Worm (Caenorhabditis elegans): ENCODE measurements around the gene fzo-1.

The fzo-1 gene

DNA sequence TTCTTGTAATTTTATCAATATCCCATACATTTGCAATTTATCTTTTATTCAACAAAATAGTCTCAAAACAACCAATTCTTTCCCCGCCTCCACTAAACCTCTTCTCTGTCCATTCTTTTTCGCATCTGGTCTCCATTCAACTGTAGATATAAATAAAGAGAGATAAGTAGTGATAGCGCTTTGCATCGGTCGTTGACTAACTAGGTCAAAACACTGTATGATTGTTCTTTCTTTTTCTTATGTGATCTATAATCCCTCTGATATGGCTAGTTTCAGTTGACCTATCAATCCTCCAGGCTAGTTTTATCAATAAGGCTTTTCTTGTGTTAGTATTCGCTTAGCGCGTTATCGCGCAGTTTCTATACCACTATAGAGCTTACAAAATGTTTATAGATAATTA, 17.3 kb upstream of the fzo-1 start:
- TF ChIP-seq ama-1 (optimal IDR thresholded peaks at IDR 0.05) (no peak), flt-1 (GFP tag; IDR thresholded peaks at IDR 0.05) (no peak), F13C5.2 (tag; optimal IDR thresholded peaks at IDR 0.05) (no peak), tbx-37 (GFP tag; conservative IDR thresholded peaks at IDR 0.05) (no peak), scrt-1 (GFP tag; IDR thresholded peaks at IDR 0.05) (no peak), tra-4 (tag; optimal IDR thresholded peaks at IDR 0.05) (no peak), aly-1 (tag; optimal IDR thresholded peaks at IDR 0.05) (no peak), hnd-1 (tag; optimal IDR thresholded peaks at IDR 0.05) (no peak), hmbx-1 (tag; optimal IDR thresholded peaks at IDR 0.05) (no peak), ets-7 (tag; optimal IDR thresholded peaks at IDR 0.05) (no peak), sea-1 (GFP tag; conservative IDR thresholded peaks at IDR 0.05) (no peak), B0310.2 (tag; optimal IDR thresholded peaks at IDR 0.05) (no peak), ceh-36 (tag; optimal IDR thresholded peaks at IDR 0.05) (no peak), tbx-11 (GFP tag; IDR thresholded peaks at IDR 0.05) (no peak), pes-1 (GFP tag; IDR thresholded peaks at IDR 0.05) (no peak)

DNA sequence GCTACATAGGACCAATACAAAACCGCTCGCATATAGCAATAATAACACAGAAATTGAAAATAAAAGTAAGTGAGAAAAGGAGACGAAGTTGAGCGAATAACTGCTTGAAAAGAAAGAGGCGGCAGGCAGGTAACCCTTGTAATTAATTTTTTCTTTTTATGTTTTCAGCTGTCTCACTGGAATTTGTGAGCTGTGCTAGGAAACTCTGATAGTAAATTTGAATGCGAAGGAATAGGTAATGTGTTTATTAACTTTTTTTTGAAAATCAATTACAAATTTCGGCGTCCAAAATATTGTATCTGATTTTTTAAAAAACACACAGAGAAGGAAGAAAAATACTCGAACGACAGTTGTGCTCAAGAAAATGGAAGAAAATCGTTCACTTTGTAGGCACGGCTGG, 16.0 kb upstream of the fzo-1 start, which contains the start of gene H41C03.2:
H41C03.2 (minus strand) TSS at position 101 of the 400 bp plus-strand sequence.
- TF ChIP-seq sea-1 (GFP tag; conservative IDR thresholded peaks at IDR 0.05) (no peak), tbx-37 (GFP tag; conservative IDR thresholded peaks at IDR 0.05) (no peak), hmbx-1 (tag; optimal IDR thresholded peaks at IDR 0.05) (no peak), scrt-1 (GFP tag; IDR thresholded peaks at IDR 0.05) (no peak), ceh-36 (tag; optimal IDR thresholded peaks at IDR 0.05) (no peak), F13C5.2 (tag; optimal IDR thresholded peaks at IDR 0.05) (no peak), ama-1 (optimal IDR thresholded peaks at IDR 0.05) (no peak), B0310.2 (tag; optimal IDR thresholded peaks at IDR 0.05) (no peak), ceh-13 (GFP tag; optimal IDR thresholded peaks at IDR 0.05) (no peak), tra-4 (tag; optimal IDR thresholded peaks at IDR 0.05) (no peak), pes-1 (GFP tag; IDR thresholded peaks at IDR 0.05) (no peak)

DNA sequence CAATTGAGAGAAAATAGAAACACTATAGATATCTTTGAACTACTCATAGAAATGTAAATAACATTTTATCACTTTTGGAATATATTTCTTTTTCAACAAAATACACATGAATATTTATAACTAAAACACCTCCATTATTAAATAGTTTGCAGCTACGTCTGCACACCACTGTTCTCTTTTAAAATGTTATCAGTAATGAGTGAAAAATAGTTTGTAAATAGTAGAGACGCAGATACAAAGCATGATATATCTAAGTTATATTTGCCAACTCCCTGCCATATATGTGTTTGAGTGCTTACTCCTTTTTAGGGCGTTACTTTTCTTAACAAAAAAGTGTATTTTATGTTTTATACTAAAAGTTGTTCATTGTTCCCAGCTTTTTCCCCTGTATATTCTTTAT, 10.2 kb upstream of the fzo-1 start:
- TF ChIP-seq tbx-37 (GFP tag; conservative IDR thresholded peaks at IDR 0.05) (no peak), hmbx-1 (tag; optimal IDR thresholded peaks at IDR 0.05) (no peak), hmg-4 (GFP tag; optimal IDR thresholded peaks at IDR 0.05) (no peak), ceh-36 (tag; optimal IDR thresholded peaks at IDR 0.05) (no peak), ceh-13 (GFP tag; optimal IDR thresholded peaks at IDR 0.05) (no peak), hnd-1 (tag; optimal IDR thresholded peaks at IDR 0.05) (no peak), flt-1 (GFP tag; IDR thresholded peaks at IDR 0.05) (no peak), scrt-1 (GFP tag; IDR thresholded peaks at IDR 0.05) (no peak)

DNA sequence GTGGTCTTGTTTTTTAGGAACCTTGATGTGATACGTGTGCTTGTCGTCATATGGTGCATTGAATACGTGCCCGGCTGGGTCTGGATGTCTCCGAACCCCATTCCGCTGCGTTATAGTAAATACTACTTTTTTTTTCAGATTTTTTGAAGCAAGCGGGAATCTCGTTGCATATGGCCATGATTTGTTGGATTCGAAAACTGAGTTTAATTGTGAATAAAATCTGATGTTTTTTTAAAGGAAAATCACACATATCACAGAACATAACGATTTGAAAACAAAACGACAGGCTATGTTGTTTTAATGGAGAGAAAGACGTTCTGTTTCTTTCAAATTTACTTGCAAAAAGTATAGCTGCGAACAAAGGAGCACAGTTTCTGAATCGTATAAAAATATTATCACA, 9.4 kb upstream of the fzo-1 start, which contains the start of the genes ZK1248.17 and H41C03.3:
ZK1248.17 (minus strand) TSS at position 101 of the 400 bp plus-strand sequence.
H41C03.3 (plus strand) TSS at position 337 of the 400 bp plus-strand sequence.
- no peak for TF ChIP-seq aly-1 (tag; optimal IDR thresholded peaks at IDR 0.05)
- no peak for TF ChIP-seq B0310.2 (tag; optimal IDR thresholded peaks at IDR 0.05)
- TF ChIP-seq scrt-1 (GFP tag; IDR thresholded peaks at IDR 0.05), result no peak

DNA sequence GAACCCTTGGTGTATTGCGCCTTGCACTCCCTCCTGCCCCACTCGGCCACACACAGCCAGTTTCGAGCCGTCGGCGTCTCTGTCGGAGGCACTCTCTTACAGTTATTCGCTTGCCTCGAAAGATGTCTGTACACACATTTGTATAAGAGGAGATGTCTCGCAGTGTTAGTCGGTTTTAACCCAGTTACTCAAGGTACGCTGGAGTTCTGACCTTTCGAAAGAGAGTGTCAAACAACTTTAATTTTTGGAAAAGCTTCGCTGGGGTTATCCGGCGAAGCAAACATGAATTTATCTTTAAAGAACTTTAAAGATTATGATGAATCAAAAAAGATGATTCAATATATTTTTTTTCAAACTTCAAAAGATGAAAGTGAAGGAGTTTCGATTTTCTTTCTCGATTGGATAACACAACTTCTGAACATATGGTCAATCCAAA, 8.7 kb upstream of the fzo-1 start:
- TF ChIP-seq tbx-37 (GFP tag; conservative IDR thresholded peaks at IDR 0.05) (peak; percentile 39), pes-1 (GFP tag; IDR thresholded peaks at IDR 0.05) (peak; percentile 86), F13C5.2 (tag; optimal IDR thresholded peaks at IDR 0.05) (peak; percentile 98), scrt-1 (GFP tag; IDR thresholded peaks at IDR 0.05) (peak; percentile 67), sea-1 (GFP tag; conservative IDR thresholded peaks at IDR 0.05) (peak; percentile 89), hmg-4 (GFP tag; optimal IDR thresholded peaks at IDR 0.05) (peak; percentile 96), ceh-13 (GFP tag; optimal IDR thresholded peaks at IDR 0.05) (peak; percentile 27), B0310.2 (tag; optimal IDR thresholded peaks at IDR 0.05) (peak; percentile 88), hnd-1 (tag; optimal IDR thresholded peaks at IDR 0.05) (peak; percentile 53), flt-1 (GFP tag; IDR thresholded peaks at IDR 0.05) (peak; percentile 72), ama-1 (optimal IDR thresholded peaks at IDR 0.05) (peak; percentile 100), tbx-11 (GFP tag; IDR thresholded peaks at IDR 0.05) (peak; percentile 79), ets-7 (tag; optimal IDR thresholded peaks at IDR 0.05) (peak; percentile 80), aly-1 (tag; optimal IDR thresholded peaks at IDR 0.05) (peak; percentile 40), hmbx-1 (tag; optimal IDR thresholded peaks at IDR 0.05) (peak; percentile 84), ceh-36 (tag; optimal IDR thresholded peaks at IDR 0.05) (peak; percentile 96), tra-4 (tag; optimal IDR thresholded peaks at IDR 0.05) (peak; percentile 92)

DNA sequence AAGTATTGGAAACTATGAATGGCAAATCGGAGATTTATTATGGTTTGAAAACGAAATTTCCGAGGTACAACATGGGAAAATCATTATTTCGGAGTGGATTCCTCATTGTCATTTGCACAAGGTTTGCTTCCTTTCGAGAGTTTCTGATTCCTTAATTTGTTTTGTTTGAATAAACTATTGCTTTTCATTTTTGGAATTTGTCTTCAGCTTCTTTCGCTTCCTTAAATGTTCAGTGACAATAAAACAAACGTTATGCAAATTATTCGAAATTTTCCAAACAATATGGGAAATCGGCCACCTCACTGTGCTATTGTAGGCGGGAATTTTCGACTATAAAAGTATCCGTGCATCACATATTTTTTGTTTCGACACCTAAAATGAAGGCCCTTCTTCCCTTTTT, 5.9 kb upstream of the fzo-1 start, which contains the start of gene nep-25:
nep-25 (plus strand) TSS at position 375 of the 400 bp plus-strand sequence.
- TF ChIP-seq sea-1 (GFP tag; conservative IDR thresholded peaks at IDR 0.05) (no peak), scrt-1 (GFP tag; IDR thresholded peaks at IDR 0.05) (no peak), aly-1 (tag; optimal IDR thresholded peaks at IDR 0.05) (no peak), B0310.2 (tag; optimal IDR thresholded peaks at IDR 0.05) (no peak), F13C5.2 (tag; optimal IDR thresholded peaks at IDR 0.05) (no peak), ceh-13 (GFP tag; optimal IDR thresholded peaks at IDR 0.05) (no peak), pes-1 (GFP tag; IDR thresholded peaks at IDR 0.05) (no peak), ceh-36 (tag; optimal IDR thresholded peaks at IDR 0.05) (no peak), hmg-4 (GFP tag; optimal IDR thresholded peaks at IDR 0.05) (no peak), tra-4 (tag; optimal IDR thresholded peaks at IDR 0.05) (no peak), tbx-11 (GFP tag; IDR thresholded peaks at IDR 0.05) (no peak)

DNA sequence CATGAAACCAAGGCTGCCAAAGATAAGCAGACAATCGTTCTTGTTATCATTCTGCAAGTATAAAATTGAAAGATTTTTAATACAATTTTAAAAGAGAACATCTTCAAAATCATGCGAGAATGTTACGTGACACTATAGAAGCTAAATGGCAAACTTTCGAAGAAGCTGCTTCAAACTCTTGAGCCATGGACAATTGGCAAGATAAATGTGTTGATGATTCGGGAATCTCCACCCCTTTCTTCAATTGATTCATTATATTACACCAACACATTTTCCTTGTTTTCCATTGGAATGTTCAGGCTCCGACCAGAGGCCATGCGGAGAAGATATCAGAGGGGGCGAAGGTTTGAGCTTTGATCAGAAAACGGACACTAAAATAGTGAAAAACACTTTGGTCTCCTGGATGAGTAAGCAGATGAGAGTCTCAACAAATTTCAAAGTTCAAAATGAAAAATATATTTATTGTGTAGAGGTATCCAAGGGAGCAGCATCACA, 5.1 kb upstream of the fzo-1 start, which contains the start of gene lec-5:
lec-5 (minus strand) TSS at position 51 of the 495 bp plus-strand sequence.
- TF ChIP-seq tra-4 (tag; optimal IDR thresholded peaks at IDR 0.05) (no peak), ama-1 (optimal IDR thresholded peaks at IDR 0.05) (no peak), hnd-1 (tag; optimal IDR thresholded peaks at IDR 0.05) (no peak), hmg-4 (GFP tag; optimal IDR thresholded peaks at IDR 0.05) (no peak), B0310.2 (tag; optimal IDR thresholded peaks at IDR 0.05) (no peak), flt-1 (GFP tag; IDR thresholded peaks at IDR 0.05) (no peak), hmbx-1 (tag; optimal IDR thresholded peaks at IDR 0.05) (no peak)

DNA sequence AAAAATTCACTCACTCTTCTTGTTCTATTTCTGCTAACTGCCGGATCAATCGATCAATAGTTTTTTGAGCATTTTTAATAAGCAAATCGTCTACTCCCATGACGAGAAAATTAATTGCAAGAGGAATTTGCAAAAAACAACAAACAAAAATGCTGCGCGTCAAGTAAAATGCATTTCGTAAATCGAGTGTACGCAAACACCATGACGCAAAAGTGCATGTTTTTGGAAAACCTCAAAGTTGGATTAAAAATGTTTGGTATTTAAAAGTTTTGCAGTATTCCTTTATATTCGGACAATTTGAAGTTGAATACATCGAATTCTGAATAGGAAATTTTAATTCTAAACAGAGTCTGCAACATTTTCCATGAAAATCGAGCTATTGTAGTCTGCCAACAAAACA, 3.2 kb upstream of the fzo-1 start, which contains the start of gene ZK1248.19:
ZK1248.19 (minus strand) TSS at position 188 of the 400 bp plus-strand sequence.
- no peak for TF ChIP-seq ceh-36 (tag; optimal IDR thresholded peaks at IDR 0.05)
- no peak for TF ChIP-seq tra-4 (tag; optimal IDR thresholded peaks at IDR 0.05)
- TF ChIP-seq flt-1 (GFP tag; IDR thresholded peaks at IDR 0.05), result no peak
- no peak for TF ChIP-seq F13C5.2 (tag; optimal IDR thresholded peaks at IDR 0.05)
- no peak for TF ChIP-seq tbx-37 (GFP tag; conservative IDR thresholded peaks at IDR 0.05)
- no peak for TF ChIP-seq tbx-11 (GFP tag; IDR thresholded peaks at IDR 0.05)

Data from whole organism, early embryonic.